Fruit fly (Drosophila melanogaster): ENCODE measurements around the gene ftz-f1.

dm6 chr3L:18842236-18842635, 41.1 kb upstream of the ftz-f1 start:
- TF ChIP-seq EcR (GFP tag; optimal IDR thresholded peaks at IDR 0.05): no peak
- no peak for TF ChIP-seq CG4496 (GFP tag; IDR thresholded peaks at IDR 0.05)
- no peak for TF ChIP-seq CG15710 (tag; optimal IDR thresholded peaks at IDR 0.05)
- TF ChIP-seq CG34367 (tag; optimal IDR thresholded peaks at IDR 0.05): no peak
- no peak for TF ChIP-seq CG32121 (GFP tag; IDR thresholded peaks at IDR 0.05)
- no peak for TF ChIP-seq Ets98B (GFP tag; IDR thresholded peaks at IDR 0.05)
- TF ChIP-seq gl (tag; optimal IDR thresholded peaks at IDR 0.05): no peak
- no peak for TF ChIP-seq CG10348 (GFP tag; IDR thresholded peaks at IDR 0.05)
- no peak for TF ChIP-seq CG17806 (tag; optimal IDR thresholded peaks at IDR 0.05)
- TF ChIP-seq Snoo (tag; optimal IDR thresholded peaks at IDR 0.05): no peak
